Worm (Caenorhabditis elegans): ENCODE data around the gene best-23.
A peak's percentile ranks its signal among the peaks of the same experiment; 100 is the strongest.

best-23 gene

ce11 chrII:7889321-7889720, 18.1 kb downstream of the best-23 start (continued):
- TF ChIP-seq daf-16 (GFP tag; optimal IDR thresholded peaks at IDR 0.05) (no peak), daf-16 (tag; optimal IDR thresholded peaks at IDR 0.05) (no peak), nhr-25 (tag; optimal IDR thresholded peaks at IDR 0.05; ENCODE audit: borderline replicate concordance, insufficient read depth) (no peak), ceh-32 (tag; optimal IDR thresholded peaks at IDR 0.05; ENCODE audit: poor library complexity) (no peak), dve-1 (tag; optimal IDR thresholded peaks at IDR 0.05; ENCODE audit: insufficient read depth) (peak; percentile 21), arid-1 (GFP tag; conservative IDR thresholded peaks at IDR 0.05) (no peak), hif-1 (tag; optimal IDR thresholded peaks at IDR 0.05) (no peak), Y105C5A.15 (GFP tag; IDR thresholded peaks at IDR 0.05) (no peak), zfp-3 (GFP tag; conservative IDR thresholded peaks at IDR 0.05) (no peak), egl-27 (tag; optimal IDR thresholded peaks at IDR 0.05) (no peak), gei-8 (GFP tag; optimal IDR thresholded peaks at IDR 0.05) (no peak), rbr-2 (tag; optimal IDR thresholded peaks at IDR 0.05) (no peak), set-16 (GFP tag; IDR thresholded peaks at IDR 0.05) (no peak), zag-1 (tag; optimal IDR thresholded peaks at IDR 0.05) (no peak)

- no peak for TF ChIP-seq Y75B8A.6 (GFP tag; IDR thresholded peaks at IDR 0.05)
- no peak for TF ChIP-seq daf-16 (GFP tag; optimal IDR thresholded peaks at IDR 0.05)
- peak; percentile 25 for TF ChIP-seq daf-16 (tag; optimal IDR thresholded peaks at IDR 0.05)
- no peak for TF ChIP-seq sdz-12 (GFP tag; optimal IDR thresholded peaks at IDR 0.05)
- TF ChIP-seq lsy-2 (tag; optimal IDR thresholded peaks at IDR 0.05): peak in 1 of 2 experiments; percentile 17
- TF ChIP-seq F10B5.3 (tag; optimal IDR thresholded peaks at IDR 0.05): no peak
- no peak for TF ChIP-seq lin-13 (GFP tag; optimal IDR thresholded peaks at IDR 0.05)
- TF ChIP-seq ceh-44 (GFP tag; IDR thresholded peaks at IDR 0.05): no peak
- no peak for TF ChIP-seq unc-39 (tag; optimal IDR thresholded peaks at IDR 0.05)
- TF ChIP-seq F44E2.7 (GFP tag; IDR thresholded peaks at IDR 0.05): no peak
- no peak for TF ChIP-seq duxl-1 (tag; optimal IDR thresholded peaks at IDR 0.05; ENCODE audit: poor library complexity)
- TF ChIP-seq hmg-1.1 (GFP tag; IDR thresholded peaks at IDR 0.05): no peak
- peak; percentile 54 for TF ChIP-seq hlh-30 (tag; optimal IDR thresholded peaks at IDR 0.05; ENCODE audit: insufficient read depth)
- no peak for TF ChIP-seq nhr-41 (GFP tag; IDR thresholded peaks at IDR 0.05)
- no peak for TF ChIP-seq Y48G9A.11 (GFP tag; IDR thresholded peaks at IDR 0.05)
- no peak for TF ChIP-seq madf-5 (GFP tag; IDR thresholded peaks at IDR 0.05)
- no peak for TF ChIP-seq F26F4.8 (GFP tag; conservative IDR thresholded peaks at IDR 0.05)
- no peak for TF ChIP-seq dmd-9 (GFP tag; IDR thresholded peaks at IDR 0.05)
- TF ChIP-seq tag-97 (GFP tag; IDR thresholded peaks at IDR 0.05): no peak
- TF ChIP-seq mdt-29 (GFP tag; IDR thresholded peaks at IDR 0.05): no peak
- TF ChIP-seq daf-8 (GFP tag; IDR thresholded peaks at IDR 0.05): no peak
- TF ChIP-seq dve-1 (tag; optimal IDR thresholded peaks at IDR 0.05; ENCODE audit: insufficient read depth): peak; percentile 45
- TF ChIP-seq nhr-6 (tag; optimal IDR thresholded peaks at IDR 0.05): no peak
- no peak for TF ChIP-seq ztf-7 (tag; optimal IDR thresholded peaks at IDR 0.05)
- TF ChIP-seq egl-43 (GFP tag; IDR thresholded peaks at IDR 0.05): no peak
- TF ChIP-seq nhr-11 (tag; optimal IDR thresholded peaks at IDR 0.05): peak; percentile 44
- no peak for TF ChIP-seq daf-12 (tag; optimal IDR thresholded peaks at IDR 0.05)
- TF ChIP-seq zag-1 (tag; optimal IDR thresholded peaks at IDR 0.05): no peak
- no peak for TF ChIP-seq unc-130 (GFP tag; optimal IDR thresholded peaks at IDR 0.05)
- TF ChIP-seq mxl-3 (GFP tag; optimal IDR thresholded peaks at IDR 0.05): no peak
- no peak for TF ChIP-seq lin-15B (tag; optimal IDR thresholded peaks at IDR 0.05)
- no peak for TF ChIP-seq dmd-8 (GFP tag; IDR thresholded peaks at IDR 0.05)
- no peak for TF ChIP-seq lin-1 (GFP tag; IDR thresholded peaks at IDR 0.05)
- no peak for TF ChIP-seq ctbp-1 (GFP tag; IDR thresholded peaks at IDR 0.05)
- TF ChIP-seq nhr-77 (tag; optimal IDR thresholded peaks at IDR 0.05): peak; percentile 19
- no peak for TF ChIP-seq mes-2 (tag; optimal IDR thresholded peaks at IDR 0.05; ENCODE audit: poor library complexity, severe bottlenecking)
- TF ChIP-seq nhr-28 (tag; optimal IDR thresholded peaks at IDR 0.05): peak; percentile 10
- TF ChIP-seq pqm-1 (tag; optimal IDR thresholded peaks at IDR 0.05): no peak
- no peak for TF ChIP-seq ceh-62 (tag; optimal IDR thresholded peaks at IDR 0.05)
- TF ChIP-seq gei-8 (GFP tag; optimal IDR thresholded peaks at IDR 0.05): no peak
- TF ChIP-seq Y105C5A.15 (GFP tag; IDR thresholded peaks at IDR 0.05): no peak
Observed at ce11 chrII:7888759-7889158, 18.6 kb downstream of the best-23 start.
